Fruit fly (Drosophila melanogaster): Measurements from ENCODE around the gene CG4186.
A peak's percentile ranks its signal among the peaks of the same experiment; 100 is the strongest.

CG4186 gene

dm6 chr3L:20784812-20785671 is 15.7 kb downstream of the CG4186 start (continued):
- no peak for TF ChIP-seq fd64A (GFP tag; optimal IDR thresholded peaks at IDR 0.05)
- peak; percentile 80 for TF ChIP-seq ftz-f1 (GFP tag; optimal IDR thresholded peaks at IDR 0.05)
- peak; percentile 64 for TF ChIP-seq bbx (GFP tag; IDR thresholded peaks at IDR 0.05; ENCODE audit: partially characterized antibody)
- no peak for TF ChIP-seq maf-S (GFP tag; optimal IDR thresholded peaks at IDR 0.05)
- TF ChIP-seq CG13775 (GFP tag; optimal IDR thresholded peaks at IDR 0.05), result peak; percentile 37
- peak; percentile 57 for TF ChIP-seq Meics (GFP tag; optimal IDR thresholded peaks at IDR 0.05)
- TF ChIP-seq CG15514 (GFP tag; optimal IDR thresholded peaks at IDR 0.05), result peak; percentile 75
- TF ChIP-seq vfl (GFP tag; optimal IDR thresholded peaks at IDR 0.05), result no peak
- TF ChIP-seq kni (GFP tag; optimal IDR thresholded peaks at IDR 0.05), result peak; percentile 89
- peak; percentile 67; the same call in 2 of the 3 replicates for TF ChIP-seq z (GFP tag; IDR thresholded peaks at IDR 0.05)
- TF ChIP-seq zfh1 (GFP tag; IDR thresholded peaks at IDR 0.05), result 0 out of 3 replicates have a peak, but pooled peaks have one; percentile 52
- TF ChIP-seq CG8388 (GFP tag; optimal IDR thresholded peaks at IDR 0.05), result no peak
- TF ChIP-seq dpn (GFP tag; optimal IDR thresholded peaks at IDR 0.05), result peak; percentile 30 to 46
- TF ChIP-seq repo (GFP tag; optimal IDR thresholded peaks at IDR 0.05), result no peak
- TF ChIP-seq vnd (GFP tag; IDR thresholded peaks at IDR 0.05; ENCODE audit: partially characterized antibody), result 0 out of 3 replicates have a peak, but pooled peaks have one; percentile 31
- peak; percentile 46; the same call in 1 of the 2 replicates for TF ChIP-seq CG32532 (GFP tag; IDR thresholded peaks at IDR 0.05)
- peak; percentile 79; the same call in 3 of the 4 replicates for TF ChIP-seq chinmo (GFP tag; IDR thresholded peaks at IDR 0.05; ENCODE audit: partially characterized antibody)
- TF ChIP-seq sisA (GFP tag; IDR thresholded peaks at IDR 0.05), result no peak
- TF ChIP-seq CG11696 (GFP tag; IDR thresholded peaks at IDR 0.05), result 0 out of 2 replicates have a peak, but pooled peaks have one; percentile 16
- TF ChIP-seq Opbp (GFP tag; IDR thresholded peaks at IDR 0.05; ENCODE audit: partially characterized antibody), result peak; percentile 68; the same call in 2 of the 3 replicates
- peak; percentile 5 for TF ChIP-seq nerfin-1 (tag; optimal IDR thresholded peaks at IDR 0.05)
- no peak for TF ChIP-seq CG11560 (tag; IDR thresholded peaks at IDR 0.05)
- peak; percentile 15 for TF ChIP-seq CG9876 (GFP tag; optimal IDR thresholded peaks at IDR 0.05)
- peak; percentile 40 for TF ChIP-seq odd (GFP tag; optimal IDR thresholded peaks at IDR 0.05)
- TF ChIP-seq CG11247 (GFP tag; IDR thresholded peaks at IDR 0.05), result 0 out of 2 replicates have a peak, but pooled peaks have one; percentile 15
- TF ChIP-seq CG10979 (tag; optimal IDR thresholded peaks at IDR 0.05), result peak; percentile 2
- TF ChIP-seq Abd-B (GFP tag; optimal IDR thresholded peaks at IDR 0.05), result peak; percentile 33
- no peak for TF ChIP-seq chn (GFP tag; optimal IDR thresholded peaks at IDR 0.05)
- no peak for TF ChIP-seq crp (GFP tag; optimal IDR thresholded peaks at IDR 0.05)
- peak; percentile 50 for TF ChIP-seq CG13287 (GFP tag; IDR thresholded peaks at IDR 0.05; ENCODE audit: partially characterized antibody)
- TF ChIP-seq disco-r (GFP tag; optimal IDR thresholded peaks at IDR 0.05), result no peak
- peak; percentile 39 for TF ChIP-seq trem (tag; optimal IDR thresholded peaks at IDR 0.05)
- peak; percentile 35 for TF ChIP-seq Deaf1 (tag; optimal IDR thresholded peaks at IDR 0.05)
- TF ChIP-seq Aef1 (GFP tag; IDR thresholded peaks at IDR 0.05), result no peak
- peak; percentile 53; the same call in 1 of the 2 replicates for TF ChIP-seq CG42726 (GFP tag; IDR thresholded peaks at IDR 0.05; ENCODE audit: partially characterized antibody)
- peak; percentile 82 for TF ChIP-seq wdn (GFP tag; IDR thresholded peaks at IDR 0.05)
- TF ChIP-seq Hr78 (GFP tag; optimal IDR thresholded peaks at IDR 0.05), result no peak
- TF ChIP-seq CG10267 (tag; optimal IDR thresholded peaks at IDR 0.05), result peak; percentile 49
- no peak; the same call in 1 of the 2 replicates for TF ChIP-seq E2f1 (GFP tag; IDR thresholded peaks at IDR 0.05)
- TF ChIP-seq gem (tag; optimal IDR thresholded peaks at IDR 0.05), result peak; percentile 58
- TF ChIP-seq Adf1 (GFP tag; IDR thresholded peaks at IDR 0.05), result peak; percentile 16; the same call in 1 of the 2 replicates
- 0 out of 2 replicates have a peak, but pooled peaks have one; percentile 36 for TF ChIP-seq NFAT (GFP tag; IDR thresholded peaks at IDR 0.05)
- TF ChIP-seq nerfin-2 (GFP tag; IDR thresholded peaks at IDR 0.05; ENCODE audit: partially characterized antibody), result peak; percentile 48; the same call in 1 of the 2 replicates
- peak; percentile 19 for TF ChIP-seq ems (GFP tag; optimal IDR thresholded peaks at IDR 0.05)
- TF ChIP-seq CG10366 (GFP tag; IDR thresholded peaks at IDR 0.05), result no peak
- TF ChIP-seq Sox100B (GFP tag; optimal IDR thresholded peaks at IDR 0.05), result no peak
- TF ChIP-seq gt (GFP tag; IDR thresholded peaks at IDR 0.05), result no peak
